Worm (Caenorhabditis elegans) whole organism, dauer: ENCODE data around the gene srh-28.

Experiments
- unc-62 ChIP-seq: sonication (generic microtip); optimal IDR thresholded peaks from 2 replicates; lab custom pipeline; 2017; ENCODE audit warnings: missing biosample characterization, missing genetic modification reagents, missing genetic modification characterization

The srh-28 gene

ce11 chrV:6792565-6792964 is 17.0 kb upstream of the srh-28 start, which contains the start of gene gck-2:
Gene gck-2, minus strand, starts transcription at chrV:6792665.
- no peak for TF ChIP-seq unc-62

- TF ChIP-seq unc-62 = no peak
These were observed 12.4 kb upstream of the srh-28 start, which contains the start of gene ZC404.2 for ce11 chrV:6787906-6788430. Gene ZC404.2, plus strand, starts transcription at chrV:6787952.

- TF ChIP-seq unc-62 = no peak
These were observed 9.4 kb upstream of the srh-28 start, which contains the start of the genes spn-4 and spe-39 for ce11 chrV:6784853-6785492. Gene spn-4, minus strand, starts transcription at chrV:6784903. Gene spe-39, plus strand, starts transcription at chrV:6785451.

- no peak for TF ChIP-seq unc-62
These were observed 7.5 kb upstream of the srh-28 start for ce11 chrV:6783044-6783625.

ce11 chrV:6782260-6782659 is 6.7 kb upstream of the srh-28 start:
- no peak for TF ChIP-seq unc-62

ce11 chrV:6780676-6781075 is 5.1 kb upstream of the srh-28 start:
- TF ChIP-seq unc-62 = no peak

ce11 chrV:6780166-6780565 is 4.6 kb upstream of the srh-28 start, which contains the start of gene ZC404.15:
Gene ZC404.15, plus strand, starts transcription at chrV:6780466.
- no peak for TF ChIP-seq unc-62

- no peak for TF ChIP-seq unc-62
These were observed 2.8 kb upstream of the srh-28 start for ce11 chrV:6778457-6778856.

ce11 chrV:6773735-6774134 is 1.9 kb downstream of the srh-28 start, which contains the start of gene ZC404.16:
Gene ZC404.16, minus strand, starts transcription at chrV:6773835.
- no peak for TF ChIP-seq unc-62

ce11 chrV:6771645-6772044 is 4.0 kb downstream of the srh-28 start, which contains the start of gene srh-30:
Gene srh-30, minus strand, starts transcription at chrV:6771745.
- no peak for TF ChIP-seq unc-62

- TF ChIP-seq unc-62 = no peak
These were observed 6.2 kb downstream of the srh-28 start for ce11 chrV:6769440-6769839.

- TF ChIP-seq unc-62 = no peak
These were observed 7.1 kb downstream of the srh-28 start, which contains the start of the genes T25F10.1 and clik-1 for ce11 chrV:6768452-6768929. Gene T25F10.1, plus strand, starts transcription at chrV:6768502. Gene clik-1, minus strand, starts transcription at chrV:6768732.

- no peak for TF ChIP-seq unc-62
These were observed 8.0 kb downstream of the srh-28 start for ce11 chrV:6767576-6767975.

- no peak for TF ChIP-seq unc-62
These were observed 10.6 kb downstream of the srh-28 start, which contains the start of gene bbs-8 for ce11 chrV:6764972-6765371. Gene bbs-8, minus strand, starts transcription at chrV:6765072.

ce11 chrV:6762361-6762760 is 13.2 kb downstream of the srh-28 start, which contains the start of gene T25F10.4:
Gene T25F10.4, minus strand, starts transcription at chrV:6762461.
- TF ChIP-seq unc-62 = no peak

- no peak for TF ChIP-seq unc-62
These were observed 17.6 kb downstream of the srh-28 start, which contains the start of gene dbl-1 for ce11 chrV:6758017-6758416. Gene dbl-1, plus strand, starts transcription at chrV:6758135.

- no peak for TF ChIP-seq unc-62
These were observed 22.4 kb downstream of the srh-28 start for ce11 chrV:6753257-6753656.
